Fruit fly (Drosophila melanogaster): Measurements from ENCODE around the gene fred.

DNA sequence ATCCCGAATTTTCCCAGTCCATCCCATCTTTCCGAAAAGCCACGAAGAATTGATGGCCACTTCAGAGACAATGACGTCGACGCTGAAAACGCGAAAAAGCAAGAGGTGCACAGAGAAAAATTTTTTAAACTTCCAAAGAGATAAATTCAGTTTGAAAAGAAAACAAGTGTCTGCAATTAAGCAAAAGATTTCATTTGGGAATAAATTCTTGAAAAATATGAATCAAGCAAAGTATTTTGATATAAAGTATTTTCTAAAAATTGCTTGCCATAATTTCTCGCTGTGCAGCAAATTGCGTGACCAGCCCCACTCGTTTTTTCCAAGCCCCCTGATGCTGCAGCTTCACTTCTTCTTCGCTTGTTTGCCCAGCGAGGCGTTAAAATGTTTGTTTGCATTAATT lies 109.3 kb downstream of the fred start:
- no peak for TF ChIP-seq CG12768 (GFP tag; optimal IDR thresholded peaks at IDR 0.05)
- TF ChIP-seq toe (GFP tag; optimal IDR thresholded peaks at IDR 0.05) = no peak

All from whole organism, adult.